Worm (Caenorhabditis elegans): ENCODE results near the gene F54D10.4.

F54D10.4 gene

ce11 chrII:3788356-3788962 lies 18.4 kb downstream of the F54D10.4 start:
- TF ChIP-seq nhr-48 (tag; optimal IDR thresholded peaks at IDR 0.05): no peak
- TF ChIP-seq unc-62 (GFP tag; optimal IDR thresholded peaks at IDR 0.05 in 1 of 2): peak in 1 of 2 experiments; percentile 20
- no peak for TF ChIP-seq unc-62 (tag; optimal IDR thresholded peaks at IDR 0.05)
- no peak for TF ChIP-seq T20F7.1 (GFP tag; optimal IDR thresholded peaks at IDR 0.05)
- TF ChIP-seq pqm-1 (tag; optimal IDR thresholded peaks at IDR 0.05): peak; percentile 15
- TF ChIP-seq pha-4 (GFP tag; IDR thresholded peaks at IDR 0.05): no peak
- no peak for TF ChIP-seq pha-4 (tag; optimal IDR thresholded peaks at IDR 0.05)
- no peak for TF ChIP-seq unc-39 (tag; optimal IDR thresholded peaks at IDR 0.05)
- TF ChIP-seq dpl-1 (GFP tag; optimal IDR thresholded peaks at IDR 0.05): no peak
- TF ChIP-seq ztf-11 (tag; optimal IDR thresholded peaks at IDR 0.05): no peak
- TF ChIP-seq nhr-111 (GFP tag; optimal IDR thresholded peaks at IDR 0.05): no peak
- no peak for TF ChIP-seq egl-27 (tag; optimal IDR thresholded peaks at IDR 0.05)
- no peak for TF ChIP-seq mxl-2 (GFP tag; conservative IDR thresholded peaks at IDR 0.05)
- no peak for TF ChIP-seq hmg-1.1 (GFP tag; IDR thresholded peaks at IDR 0.05)
- TF ChIP-seq nhr-237 (tag; optimal IDR thresholded peaks at IDR 0.05): no peak
- TF ChIP-seq T26A8.4 (GFP tag; IDR thresholded peaks at IDR 0.05): no peak
- no peak for TF ChIP-seq zfp-2 (tag; optimal IDR thresholded peaks at IDR 0.05)
- TF ChIP-seq lin-29 (GFP tag; IDR thresholded peaks at IDR 0.05): no peak
- TF ChIP-seq daf-12 (tag; optimal IDR thresholded peaks at IDR 0.05): no peak
- TF ChIP-seq duxl-1 (tag; optimal IDR thresholded peaks at IDR 0.05; ENCODE audit: poor library complexity): no peak
- no peak for TF ChIP-seq dmd-8 (GFP tag; IDR thresholded peaks at IDR 0.05)
- TF ChIP-seq lim-7 (GFP tag; IDR thresholded peaks at IDR 0.05): no peak
- no peak for TF ChIP-seq ceh-32 (tag; optimal IDR thresholded peaks at IDR 0.05; ENCODE audit: poor library complexity)
- TF ChIP-seq php-3 (GFP tag; IDR thresholded peaks at IDR 0.05): 0 out of 2 replicates have a peak, but pooled peaks have one; percentile 32
- no peak for TF ChIP-seq zip-2 (tag; optimal IDR thresholded peaks at IDR 0.05)
- no peak for TF ChIP-seq rbr-2 (tag; optimal IDR thresholded peaks at IDR 0.05)

- TF ChIP-seq Y48G9A.11 (GFP tag; IDR thresholded peaks at IDR 0.05) (no peak), unc-130 (GFP tag; optimal IDR thresholded peaks at IDR 0.05) (no peak), dpl-1 (GFP tag; optimal IDR thresholded peaks at IDR 0.05) (no peak), zip-11 (GFP tag; IDR thresholded peaks at IDR 0.05) (no peak), vab-7 (GFP tag; IDR thresholded peaks at IDR 0.05) (no peak), mdl-1 (tag; optimal IDR thresholded peaks at IDR 0.05) (no peak)
Measured at ce11 chrII:3787151-3787550, 19.7 kb downstream of the F54D10.4 start, which contains the start of gene T24E12.13. T24E12.13 (plus strand) TSS chrII:3787451.

- peak; percentile 98 for TF ChIP-seq dmd-6 (GFP tag; IDR thresholded peaks at IDR 0.05)
- peak; percentile 80 for TF ChIP-seq ceh-20 (GFP tag; IDR thresholded peaks at IDR 0.05)
- no peak for TF ChIP-seq saeg-2 (GFP tag; IDR thresholded peaks at IDR 0.05)
- no peak for TF ChIP-seq aly-2 (tag; optimal IDR thresholded peaks at IDR 0.05)
- peak; percentile 96 for TF ChIP-seq tra-1 (GFP tag; IDR thresholded peaks at IDR 0.05)
- TF ChIP-seq nhr-42 (GFP tag; IDR thresholded peaks at IDR 0.05): 0 out of 2 replicates have a peak, but pooled peaks have one; percentile 18
- TF ChIP-seq Y5F2A.4 (GFP tag; optimal IDR thresholded peaks at IDR 0.05): no peak
- TF ChIP-seq ceh-82 (tag; optimal IDR thresholded peaks at IDR 0.05): no peak
- TF ChIP-seq nhr-10 (tag; optimal IDR thresholded peaks at IDR 0.05): no peak
- TF ChIP-seq gei-8 (GFP tag; optimal IDR thresholded peaks at IDR 0.05): no peak
- TF ChIP-seq php-3 (GFP tag; IDR thresholded peaks at IDR 0.05): peak; percentile 100
- peak; percentile 50 for TF ChIP-seq mxl-3 (GFP tag; optimal IDR thresholded peaks at IDR 0.05)
- no peak for TF ChIP-seq ceh-44 (GFP tag; IDR thresholded peaks at IDR 0.05)
- TF ChIP-seq cey-2 (tag; optimal IDR thresholded peaks at IDR 0.05; ENCODE audit: borderline replicate concordance, insufficient read depth): peak; percentile 21
- no peak for TF ChIP-seq ceh-32 (tag; optimal IDR thresholded peaks at IDR 0.05; ENCODE audit: poor library complexity)
- TF ChIP-seq hif-1 (tag; optimal IDR thresholded peaks at IDR 0.05): no peak
- TF ChIP-seq hlh-11 (tag; optimal IDR thresholded peaks at IDR 0.05): peak; percentile 79
- no peak for TF ChIP-seq duxl-1 (tag; optimal IDR thresholded peaks at IDR 0.05; ENCODE audit: poor library complexity)
- TF ChIP-seq Y48G9A.11 (GFP tag; IDR thresholded peaks at IDR 0.05): no peak
- peak; percentile 100 for TF ChIP-seq pqm-1 (tag; optimal IDR thresholded peaks at IDR 0.05)
- no peak for TF ChIP-seq ZK546.5 (tag; optimal IDR thresholded peaks at IDR 0.05)
- TF ChIP-seq lin-1 (GFP tag; IDR thresholded peaks at IDR 0.05): peak; percentile 91
- TF ChIP-seq unc-62 (GFP tag; optimal IDR thresholded peaks at IDR 0.05 in 1 of 2): peak; percentile 70 to 98
- no peak for TF ChIP-seq unc-62 (tag; optimal IDR thresholded peaks at IDR 0.05)
Measured at ce11 chrII:3786538-3786937, 20.3 kb downstream of the F54D10.4 start.

Data from whole organism, L4 larva.